Worm (Caenorhabditis elegans) whole organism, early embryonic: ENCODE data around the gene str-97.

Source experiments
- B0310.2 ChIP-seq: sonication (generic microtip); optimal IDR thresholded peaks from 2 replicates; lab custom pipeline; 2016; ENCODE audit warnings: mild to moderate bottlenecking, missing genetic modification characterization, missing compliant biosample characterization
- aly-1 ChIP-seq: sonication (generic microtip); optimal IDR thresholded peaks from 2 replicates; lab custom pipeline; 2016; ENCODE audit warnings: missing genetic modification characterization, missing compliant biosample characterization
- ama-1 ChIP-seq: fragments of 150-350 bp; optimal IDR thresholded peaks from 2 replicates; lab custom pipeline; 2014
- ceh-13 ChIP-seq: fragments of 200-800 bp; sonication (Bioruptor generic); optimal IDR thresholded peaks from 2 replicates; lab custom pipeline; 2018; ENCODE audit warnings: mild to moderate bottlenecking, missing genetic modification characterization, missing compliant biosample characterization
- ceh-36 ChIP-seq: sonication (generic microtip); optimal IDR thresholded peaks from 2 replicates; lab custom pipeline; 2016; ENCODE audit warnings: missing genetic modification characterization, inconsistent platforms, missing compliant biosample characterization
- flt-1 ChIP-seq: fragments of 200-800 bp; sonication (Bioruptor generic); IDR thresholded peaks from 2 replicates; pipeline ENCODE4 v1.3.6; 2022; ENCODE audit warnings: missing genetic modification characterization, missing compliant biosample characterization
- hnd-1 ChIP-seq: sonication (generic microtip); optimal IDR thresholded peaks from 2 replicates; lab custom pipeline; 2016; ENCODE audit warnings: missing genetic modification characterization, missing compliant biosample characterization
- sea-1 ChIP-seq: fragments of 200-800 bp; sonication (Bioruptor generic); conservative IDR thresholded peaks from 2 replicates; pipeline ENCODE4 v1.3.6; 2022; ENCODE audit warnings: missing genetic modification characterization, missing compliant biosample characterization
- tbx-11 ChIP-seq: fragments of 200-800 bp; sonication (Bioruptor generic); IDR thresholded peaks from 2 replicates; pipeline ENCODE4 v1.3.6; 2022; ENCODE audit warnings: missing genetic modification characterization, missing compliant biosample characterization
- tbx-37 ChIP-seq: fragments of 200-800 bp; sonication (Bioruptor generic); conservative IDR thresholded peaks from 2 replicates; pipeline ENCODE4 v1.3.6; 2022; ENCODE audit warnings: missing genetic modification reagents, missing genetic modification characterization, missing compliant biosample characterization
- tra-4 ChIP-seq: sonication (generic microtip); optimal IDR thresholded peaks from 2 replicates; lab custom pipeline; 2017; ENCODE audit warnings: missing genetic modification characterization, missing compliant biosample characterization

DNA sequence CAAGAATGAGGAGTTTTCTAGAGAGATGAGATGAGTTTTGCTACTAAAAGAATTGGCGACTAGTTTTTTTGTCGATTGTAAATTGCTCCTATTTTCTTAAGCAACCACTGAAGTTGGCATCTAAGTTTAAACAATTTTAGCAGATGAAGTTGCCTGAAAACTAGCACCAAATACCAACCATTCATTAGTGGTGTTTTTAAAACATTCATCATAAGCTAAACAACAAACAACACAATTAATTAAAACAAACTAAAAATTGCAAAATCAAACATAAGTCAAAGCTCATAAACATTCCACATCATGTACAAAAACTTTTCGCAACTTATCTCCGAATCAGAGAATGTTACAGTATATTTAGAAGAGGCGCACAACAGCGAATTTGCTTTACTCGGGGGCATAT, 27.1 kb upstream of the str-97 start, which contains the start of gene srz-13:
- no peak for TF ChIP-seq aly-1
- TF ChIP-seq B0310.2 (tag; lab: Kevin White, UChicago), result no peak
- TF ChIP-seq flt-1 (GFP tag; lab: Robert Waterston, UW), result no peak
- TF ChIP-seq tra-4 (tag; lab: Kevin White, UChicago), result no peak
- TF ChIP-seq hnd-1 (tag; lab: Kevin White, UChicago), result no peak
- TF ChIP-seq ama-1 (lab: Kevin White, UChicago), result no peak
- TF ChIP-seq ceh-36, result no peak
- TF ChIP-seq tbx-37 (GFP tag; lab: Robert Waterston, UW), result no peak
- TF ChIP-seq tbx-11, result no peak
- TF ChIP-seq sea-1 (GFP tag; lab: Robert Waterston, UW), result no peak
- TF ChIP-seq ceh-13 (GFP tag; lab: Kevin White, UChicago), result no peak
